Fruit fly (Drosophila melanogaster) whole organism, pupa: ENCODE measurements around the gene Ccm3.
A peak's percentile ranks its signal among the peaks of the same experiment; 100 is the strongest.

Experiments
- CG10348 ChIP-seq: fragments of 200-800 bp; sonication (Bioruptor generic); IDR thresholded peaks from 2 replicates; pipeline ENCODE4 v1.3.6; 2022; ENCODE audit warnings: missing biosample characterization, missing genetic modification characterization
- CG12605 ChIP-seq: fragments of 200-800 bp; sonication (Bioruptor generic); IDR thresholded peaks from 2 replicates; pipeline ENCODE4 v1.3.6; 2022; ENCODE audit warnings: missing biosample characterization, missing genetic modification characterization
- CG13204 ChIP-seq: fragments of 200-800 bp; sonication (Bioruptor generic); optimal IDR thresholded peaks from 2 replicates; lab custom pipeline; 2018; ENCODE audit warnings: missing biosample characterization, mild to moderate bottlenecking, missing genetic modification characterization, moderate library complexity
- CG14655 ChIP-seq: fragments of 200-800 bp; sonication (Bioruptor generic); optimal IDR thresholded peaks from 3 replicates; lab custom pipeline; 2017; ENCODE audit warnings: mild to moderate bottlenecking, missing biosample characterization, missing genetic modification reagents, missing genetic modification characterization
- CG15710 ChIP-seq: fragments of 200-800 bp; sonication (Bioruptor generic); optimal IDR thresholded peaks from 2 replicates; lab custom pipeline; 2018; ENCODE audit warnings: missing biosample characterization, mild to moderate bottlenecking, missing genetic modification characterization, moderate library complexity
- CG17806 ChIP-seq: fragments of 200-800 bp; sonication (Bioruptor generic); optimal IDR thresholded peaks from 2 replicates; lab custom pipeline; 2018; ENCODE audit warnings: missing biosample characterization, mild to moderate bottlenecking, missing genetic modification characterization, moderate library complexity
- CG32121 ChIP-seq: fragments of 200-800 bp; sonication (Bioruptor generic); IDR thresholded peaks from 2 replicates; pipeline ENCODE4 v1.3.6; 2022; ENCODE audit warnings: missing biosample characterization, missing genetic modification characterization
- CG34367 ChIP-seq: fragments of 200-800 bp; sonication (Bioruptor generic); optimal IDR thresholded peaks from 2 replicates; lab custom pipeline; 2018; ENCODE audit warnings: missing biosample characterization, mild to moderate bottlenecking, missing genetic modification characterization
- CG4496 ChIP-seq: fragments of 200-800 bp; sonication (Bioruptor generic); IDR thresholded peaks from 3 replicates; pipeline ENCODE4 v1.3.6; 2022; ENCODE audit warnings: missing biosample characterization, missing genetic modification characterization
- CG8159 ChIP-seq: fragments of 200-800 bp; sonication (Bioruptor generic); optimal IDR thresholded peaks from 3 replicates; lab custom pipeline; 2018; ENCODE audit warnings: missing biosample characterization, mild to moderate bottlenecking, missing genetic modification characterization, moderate library complexity
- CG8301 ChIP-seq: fragments of 200-800 bp; sonication (Bioruptor generic); optimal IDR thresholded peaks from 2 replicates; lab custom pipeline; 2018; ENCODE audit warnings: missing biosample characterization, mild to moderate bottlenecking, missing genetic modification characterization
- CG9948 ChIP-seq: fragments of 200-800 bp; sonication (Bioruptor generic); optimal IDR thresholded peaks from 2 replicates; lab custom pipeline; 2018; ENCODE audit warnings: missing biosample characterization, mild to moderate bottlenecking, missing genetic modification characterization, moderate library complexity
- D1 ChIP-seq: fragments of 200-800 bp; sonication (Bioruptor generic); optimal IDR thresholded peaks from 2 replicates; lab custom pipeline; 2018; ENCODE audit warnings: missing biosample characterization, mild to moderate bottlenecking, missing genetic modification characterization, moderate library complexity
- EcR ChIP-seq: fragments of 200-800 bp; sonication (Bioruptor generic); optimal IDR thresholded peaks from 3 replicates; lab custom pipeline; 2019; ENCODE audit warnings: missing biosample characterization, missing genetic modification characterization, mild to moderate bottlenecking, moderate library complexity, missing genetic modification reagents
- Ets98B ChIP-seq: fragments of 200-800 bp; sonication (Bioruptor generic); IDR thresholded peaks from 2 replicates; pipeline ENCODE4 v1.3.6; 2022; ENCODE audit warnings: missing biosample characterization, missing genetic modification characterization
- Pif1A ChIP-seq: fragments of 200-800 bp; sonication (Bioruptor generic); optimal IDR thresholded peaks from 3 replicates; lab custom pipeline; 2016; ENCODE audit warnings: missing biosample characterization, missing genetic modification characterization
- Pif1B ChIP-seq: fragments of 200-800 bp; sonication (Bioruptor generic); optimal IDR thresholded peaks from 3 replicates; lab custom pipeline; 2016; ENCODE audit warnings: missing biosample characterization, missing genetic modification characterization
- Snoo ChIP-seq: fragments of 200-800 bp; sonication (Bioruptor generic); optimal IDR thresholded peaks from 3 replicates; lab custom pipeline; 2017; ENCODE audit warnings: missing biosample characterization, mild to moderate bottlenecking, missing genetic modification characterization, inconsistent platforms
- fd96Ca ChIP-seq: fragments of 200-800 bp; sonication (Bioruptor generic); IDR thresholded peaks from 3 replicates; pipeline ENCODE4 v1.3.6; 2022; ENCODE audit warnings: missing biosample characterization, missing genetic modification characterization
- gl ChIP-seq: fragments of 200-800 bp; sonication (Bioruptor generic); optimal IDR thresholded peaks from 2 replicates; lab custom pipeline; 2018; ENCODE audit warnings: missing biosample characterization, mild to moderate bottlenecking, missing genetic modification characterization
- rn ChIP-seq: fragments of 200-800 bp; sonication (Bioruptor generic); IDR thresholded peaks from 2 replicates; pipeline ENCODE4 v1.3.6; 2022; ENCODE audit warnings: missing biosample characterization, missing genetic modification characterization

Ccm3 gene

DNA sequence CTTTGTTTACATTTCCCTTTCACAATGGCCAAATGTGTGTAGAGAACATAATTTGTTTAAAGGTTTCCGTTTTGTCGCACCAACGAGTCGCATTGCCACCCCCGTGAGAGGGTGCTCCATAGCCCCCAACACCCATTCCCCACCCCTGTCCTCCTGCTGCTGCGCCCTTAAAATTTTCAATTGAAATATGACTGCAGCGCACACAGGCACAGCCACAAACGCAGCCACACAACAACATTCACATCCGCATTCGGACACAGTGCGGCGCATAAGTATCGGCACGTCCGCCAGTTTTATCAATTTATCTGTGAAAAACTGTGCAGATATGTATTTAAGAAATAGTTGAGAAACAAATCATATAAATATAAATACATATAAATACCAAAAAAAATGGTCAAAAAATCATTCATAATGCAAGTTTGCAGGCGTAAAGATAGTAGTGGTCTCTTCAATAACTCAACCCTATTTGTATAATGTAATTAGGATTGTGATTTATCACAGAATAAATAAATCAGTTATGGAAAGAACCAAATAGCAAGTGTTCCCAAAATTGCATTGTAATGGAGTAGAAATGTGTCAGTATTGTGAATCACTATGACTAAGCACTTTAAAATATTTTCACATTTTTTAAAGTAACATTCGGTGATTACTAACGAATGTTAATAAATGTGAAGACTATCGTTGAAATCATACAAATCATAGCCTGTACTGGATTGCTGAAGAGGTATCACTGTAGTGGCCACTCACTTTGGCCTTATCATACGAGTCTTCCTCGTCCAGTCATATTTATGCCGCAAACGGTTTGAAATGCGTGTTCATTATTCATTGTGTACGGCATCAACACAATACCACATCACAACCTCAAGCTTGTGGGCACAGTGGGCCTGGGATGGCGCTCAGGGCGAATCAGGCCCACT, 38.3 kb downstream of the Ccm3 start:
- TF ChIP-seq CG8159 (tag; lab: Kevin White, UChicago) (peak; percentile 9), CG4496 (GFP tag; lab: Robert Waterston, UW) (peak; percentile 71; the same call in 2 of the 3 replicates), fd96Ca (GFP tag; lab: Robert Waterston, UW) (peak; percentile 73; the same call in 1 of the 3 replicates), CG34367 (no peak), CG32121 (GFP tag; lab: Robert Waterston, UW) (peak; percentile 24; the same call in 1 of the 2 replicates), Ets98B (GFP tag; lab: Robert Waterston, UW) (peak; percentile 62), CG8301 (no peak), CG10348 (GFP tag; lab: Robert Waterston, UW) (no peak), Snoo (tag; lab: Kevin White, UChicago) (peak; percentile 28), CG14655 (peak; percentile 19), rn (GFP tag; lab: Robert Waterston, UW) (peak; percentile 10; the same call in 1 of the 2 replicates)

DNA sequence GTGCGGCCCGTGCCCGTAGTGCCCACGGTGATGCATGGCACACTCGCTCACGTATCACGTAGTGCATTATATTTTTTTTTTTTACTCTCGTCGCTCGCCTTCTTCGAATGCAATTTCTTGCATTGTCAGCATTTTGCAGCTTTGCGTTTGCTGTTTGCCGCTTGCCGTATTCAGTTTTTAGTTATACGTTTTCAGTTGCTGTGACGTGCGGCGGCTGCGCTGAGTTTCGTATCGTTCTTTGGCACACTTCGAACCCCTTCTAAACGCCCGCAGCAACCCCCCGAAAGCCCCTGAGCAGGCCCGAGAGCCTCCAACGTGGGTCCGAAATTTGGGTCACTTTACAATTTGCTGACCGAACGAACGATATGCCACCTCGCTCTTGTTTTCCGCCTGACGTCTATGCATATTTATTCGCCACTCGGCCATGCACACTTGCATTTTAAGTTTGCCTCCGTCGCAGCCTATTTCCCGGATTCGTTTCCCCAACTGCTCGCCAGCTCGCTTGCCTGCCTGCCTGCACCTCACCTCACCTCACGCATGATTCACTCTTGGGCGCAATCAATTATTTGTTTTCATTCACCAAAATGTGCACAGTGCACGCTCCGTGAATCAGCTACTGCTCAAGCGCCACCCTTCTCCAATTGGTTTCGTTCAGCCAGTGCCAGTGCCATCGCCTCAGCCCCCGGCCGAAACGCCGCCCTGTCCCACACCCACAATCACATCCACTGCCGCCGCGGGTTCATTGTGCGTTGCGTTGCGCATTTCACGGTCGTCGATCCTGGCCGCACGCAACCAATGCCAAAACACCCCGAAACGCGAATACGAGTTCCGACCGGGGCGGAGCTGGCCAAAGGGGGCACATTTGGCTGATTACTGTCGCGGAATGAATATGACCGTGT, 39.2 kb downstream of the Ccm3 start:
- TF ChIP-seq CG12605: no peak; the same call in 1 of the 2 replicates
- TF ChIP-seq Ets98B (GFP tag; lab: Robert Waterston, UW): no peak
- peak; percentile 24 for TF ChIP-seq CG13204 (GFP tag; lab: Kevin White, UChicago)
- TF ChIP-seq D1 (tag; lab: Kevin White, UChicago): no peak
- TF ChIP-seq Pif1A (GFP tag; lab: Kevin White, UChicago): no peak
- no peak for TF ChIP-seq CG4496 (GFP tag; lab: Robert Waterston, UW)
- no peak for TF ChIP-seq CG17806 (tag; lab: Kevin White, UChicago)
- peak; percentile 89 for TF ChIP-seq EcR (GFP tag; lab: Kevin White, UChicago)
- TF ChIP-seq, all 21 proteins: peak for 2

DNA sequence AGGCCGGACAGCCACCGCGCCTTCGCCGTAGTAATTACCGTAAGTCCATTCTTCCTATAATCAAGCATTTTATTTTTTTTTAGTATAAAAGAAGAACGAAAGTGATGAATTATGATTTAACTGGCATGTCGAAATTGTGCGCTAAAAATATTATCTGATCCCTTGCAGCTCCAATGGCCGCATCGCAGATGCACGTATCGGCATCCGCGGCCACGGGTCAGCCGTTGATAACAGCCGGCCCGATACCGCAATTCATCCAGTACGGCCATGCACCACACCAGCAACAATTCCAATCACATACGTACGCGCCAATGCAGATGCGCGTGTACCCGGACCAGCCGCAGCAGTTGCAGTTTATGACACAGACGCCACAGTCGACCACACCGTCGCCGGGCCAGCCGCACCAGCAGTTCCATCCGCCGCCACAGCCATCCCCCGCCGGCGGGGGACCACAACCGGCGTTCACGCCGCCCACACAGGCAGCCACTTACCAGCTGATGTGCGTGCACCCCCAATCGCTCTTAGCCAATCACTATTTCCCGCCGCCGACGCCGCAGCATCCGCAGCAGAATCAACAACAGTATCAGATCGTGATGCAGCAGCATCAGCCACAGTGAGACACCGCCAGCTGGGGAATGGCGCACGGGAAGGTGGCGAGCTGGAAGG, 43.3 kb downstream of the Ccm3 start:
- no peak for TF ChIP-seq CG9948 (tag; lab: Kevin White, UChicago)
- TF ChIP-seq Snoo (tag; lab: Kevin White, UChicago): no peak
- no peak for TF ChIP-seq gl (tag; lab: Kevin White, UChicago)
- TF ChIP-seq CG32121 (GFP tag; lab: Robert Waterston, UW): no peak
- TF ChIP-seq CG34367: no peak
- TF ChIP-seq CG15710 (tag; lab: Kevin White, UChicago): no peak
- no peak for TF ChIP-seq CG12605
- TF ChIP-seq CG10348 (GFP tag; lab: Robert Waterston, UW): no peak
- TF ChIP-seq Pif1B (GFP tag; lab: Kevin White, UChicago): no peak

DNA sequence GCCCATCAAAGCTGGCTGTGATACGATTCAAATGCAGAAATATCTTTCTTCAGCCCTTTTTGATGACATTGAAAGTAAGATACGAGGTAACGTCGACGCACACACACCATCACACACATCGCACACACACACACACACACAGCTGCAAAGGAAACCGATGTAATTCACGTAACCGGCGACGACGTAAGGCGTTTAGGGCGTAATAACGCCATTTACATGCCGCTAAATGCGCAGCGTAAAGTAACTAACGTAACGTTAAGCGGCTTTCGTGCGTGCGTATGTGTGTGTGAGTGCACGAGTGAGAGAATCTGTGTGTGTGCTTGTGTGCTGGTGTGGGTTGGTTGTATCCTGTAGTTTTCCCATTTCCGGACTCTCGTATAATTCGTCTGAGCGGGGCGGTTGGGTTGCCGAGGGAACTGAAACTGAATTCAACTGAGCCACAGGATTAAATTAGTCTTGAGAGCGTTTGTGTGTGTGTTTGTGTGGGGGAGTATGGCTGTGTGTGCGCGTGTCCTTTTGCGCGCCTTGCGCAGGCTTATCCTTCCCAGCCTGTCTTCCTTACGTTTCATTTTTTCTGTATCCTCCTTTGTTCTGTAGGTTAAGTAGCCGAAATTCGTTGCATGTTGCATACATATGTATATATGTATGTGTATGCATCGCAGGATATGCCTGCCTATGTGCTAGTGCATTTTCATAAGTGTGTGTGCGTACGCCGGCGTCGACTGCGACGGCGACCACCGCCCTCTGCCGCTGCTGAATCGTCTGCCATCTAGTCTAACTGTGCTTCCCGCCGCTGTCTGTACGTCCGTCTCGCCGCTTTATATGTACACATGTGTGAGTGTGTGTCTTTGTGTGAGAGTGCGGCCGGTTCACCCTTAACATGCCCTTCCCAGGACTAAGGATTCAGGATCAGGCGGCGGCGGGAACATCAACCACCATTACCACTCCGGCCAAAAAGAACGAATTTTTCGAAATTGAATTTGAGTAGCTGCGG, 46.3 kb downstream of the Ccm3 start:
- TF ChIP-seq CG32121 (GFP tag; lab: Robert Waterston, UW) (no peak), CG9948 (tag; lab: Kevin White, UChicago) (no peak), Pif1A (GFP tag; lab: Kevin White, UChicago) (no peak), gl (tag; lab: Kevin White, UChicago) (no peak), Pif1B (GFP tag; lab: Kevin White, UChicago) (no peak), CG12605 (no peak), D1 (tag; lab: Kevin White, UChicago) (no peak), CG8159 (tag; lab: Kevin White, UChicago) (no peak), Ets98B (GFP tag; lab: Robert Waterston, UW) (no peak), EcR (GFP tag; lab: Kevin White, UChicago) (no peak), CG17806 (tag; lab: Kevin White, UChicago) (no peak), CG34367 (no peak), CG10348 (GFP tag; lab: Robert Waterston, UW) (no peak), CG4496 (GFP tag; lab: Robert Waterston, UW) (no peak), CG8301 (no peak), CG13204 (GFP tag; lab: Kevin White, UChicago) (no peak), CG15710 (tag; lab: Kevin White, UChicago) (no peak)
